Fruit fly (Drosophila melanogaster): ENCODE measurements around the gene Ir94b.
A peak's percentile ranks its signal among the peaks of the same experiment; 100 is the strongest.

The Ir94b gene

DNA sequence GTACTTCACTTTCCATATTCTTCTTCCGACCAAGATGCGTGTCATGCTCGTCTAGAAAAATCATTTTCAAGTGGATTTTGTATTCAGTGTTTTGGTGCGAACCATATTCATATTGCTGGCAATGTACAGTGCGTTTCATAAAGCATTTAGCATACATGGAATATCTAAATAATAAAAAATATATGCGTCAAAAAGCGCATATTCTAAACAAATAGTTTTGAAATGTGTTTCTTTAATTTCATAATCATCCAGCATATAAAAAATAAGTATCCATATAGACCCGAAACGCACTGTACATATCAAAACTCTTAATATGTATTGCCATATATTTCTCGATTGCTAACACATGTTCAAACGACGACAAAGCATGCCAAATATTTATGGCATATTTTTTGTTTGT is 4.2 kb upstream of the Ir94b start (continued):
- TF ChIP-seq Hsf (GFP tag; optimal IDR thresholded peaks at IDR 0.05), result peak; percentile 35
- peak; percentile 62 for TF ChIP-seq CG13296 (GFP tag; optimal IDR thresholded peaks at IDR 0.05)
- no peak for TF ChIP-seq CG32772 (GFP tag; IDR thresholded peaks at IDR 0.05)
- no peak for TF ChIP-seq vvl (GFP tag; IDR thresholded peaks at IDR 0.05)
- no peak for TF ChIP-seq CG17912 (GFP tag; optimal IDR thresholded peaks at IDR 0.05)
- TF ChIP-seq Elba2 (GFP tag; optimal IDR thresholded peaks at IDR 0.05), result no peak
- no peak for TF ChIP-seq cas (GFP tag; IDR thresholded peaks at IDR 0.05)
- TF ChIP-seq bbx (GFP tag; IDR thresholded peaks at IDR 0.05; ENCODE audit: partially characterized antibody), result no peak
- TF ChIP-seq bigmax (GFP tag; optimal IDR thresholded peaks at IDR 0.05), result no peak
- peak; percentile 67 for TF ChIP-seq CG13424 (tag; optimal IDR thresholded peaks at IDR 0.05)
- TF ChIP-seq HLH3B (GFP tag; IDR thresholded peaks at IDR 0.05), result peak; percentile 66
- TF ChIP-seq jumu (GFP tag; optimal IDR thresholded peaks at IDR 0.05), result no peak
- TF ChIP-seq hkb (optimal IDR thresholded peaks at IDR 0.05), result no peak
- peak; percentile 44; the same call in 1 of the 2 replicates for TF ChIP-seq hkb (GFP tag; IDR thresholded peaks at IDR 0.05)
- TF ChIP-seq danr (GFP tag; IDR thresholded peaks at IDR 0.05), result 0 out of 2 replicates have a peak, but pooled peaks have one; percentile 1
- TF ChIP-seq MTF-1 (GFP tag; optimal IDR thresholded peaks at IDR 0.05; ENCODE audit: borderline replicate concordance), result no peak
- peak; percentile 25 for TF ChIP-seq CG12104 (GFP tag; optimal IDR thresholded peaks at IDR 0.05)
- no peak for TF ChIP-seq Poxn (GFP tag; IDR thresholded peaks at IDR 0.05)
- peak; percentile 67 for TF ChIP-seq CG11247 (GFP tag; IDR thresholded peaks at IDR 0.05)
- TF ChIP-seq Taf1 (GFP tag; IDR thresholded peaks at IDR 0.05), result peak; percentile 62
- TF ChIP-seq HmgZ (tag; optimal IDR thresholded peaks at IDR 0.05), result peak; percentile 20
- peak; percentile 86 for TF ChIP-seq Meics (GFP tag; optimal IDR thresholded peaks at IDR 0.05)
- TF ChIP-seq CG31224 (GFP tag; IDR thresholded peaks at IDR 0.05), result peak; percentile 63; the same call in 1 of the 2 replicates
- TF ChIP-seq CG18619 (GFP tag; optimal IDR thresholded peaks at IDR 0.05), result peak; percentile 29
- no peak for TF ChIP-seq TFAM (GFP tag; optimal IDR thresholded peaks at IDR 0.05)
- no peak for TF ChIP-seq lov (optimal IDR thresholded peaks at IDR 0.05)
- no peak for TF ChIP-seq lov (GFP tag; IDR thresholded peaks at IDR 0.05)
- peak; percentile 32 for TF ChIP-seq bcd (GFP tag; optimal IDR thresholded peaks at IDR 0.05)
- TF ChIP-seq CG42726 (GFP tag; IDR thresholded peaks at IDR 0.05; ENCODE audit: partially characterized antibody), result no peak
- TF ChIP-seq Hmx (GFP tag; optimal IDR thresholded peaks at IDR 0.05), result peak; percentile 18
- peak; percentile 26 for TF ChIP-seq zfh2 (GFP tag; optimal IDR thresholded peaks at IDR 0.05)
- no peak for TF ChIP-seq repo (GFP tag; optimal IDR thresholded peaks at IDR 0.05)
- no peak for TF ChIP-seq CG13775 (GFP tag; optimal IDR thresholded peaks at IDR 0.05)
- no peak for TF ChIP-seq kni (GFP tag; optimal IDR thresholded peaks at IDR 0.05)
- peak; percentile 29 for TF ChIP-seq nau (GFP tag; optimal IDR thresholded peaks at IDR 0.05)
- TF ChIP-seq CG7928 (GFP tag; optimal IDR thresholded peaks at IDR 0.05), result no peak
- TF ChIP-seq CG14014 (GFP tag; IDR thresholded peaks at IDR 0.05), result peak; percentile 73
- TF ChIP-seq so (GFP tag; IDR thresholded peaks at IDR 0.05), result 0 out of 3 replicates have a peak, but pooled peaks have one; percentile 34
- peak; percentile 33 for TF ChIP-seq CG10267 (tag; optimal IDR thresholded peaks at IDR 0.05)
- no peak for TF ChIP-seq CG9876 (GFP tag; optimal IDR thresholded peaks at IDR 0.05)
- TF ChIP-seq Asciz (GFP tag; optimal IDR thresholded peaks at IDR 0.05), result peak; percentile 30
- TF ChIP-seq CG30431 (GFP tag; optimal IDR thresholded peaks at IDR 0.05), result no peak
- 0 out of 2 replicates have a peak, but pooled peaks have one; percentile 27 for TF ChIP-seq Rx (GFP tag; IDR thresholded peaks at IDR 0.05)
- TF ChIP-seq CG10654 (GFP tag; optimal IDR thresholded peaks at IDR 0.05), result no peak
- TF ChIP-seq ci (GFP tag; IDR thresholded peaks at IDR 0.05), result no peak; the same call in 2 of the 3 replicates
- TF ChIP-seq CG12155 (GFP tag; optimal IDR thresholded peaks at IDR 0.05), result peak; percentile 25
- TF ChIP-seq CG9932 (GFP tag; IDR thresholded peaks at IDR 0.05), result peak; percentile 88
- TF ChIP-seq z (GFP tag; IDR thresholded peaks at IDR 0.05), result no peak
- peak; percentile 77 for TF ChIP-seq gem (tag; optimal IDR thresholded peaks at IDR 0.05)
- TF ChIP-seq onecut (GFP tag; IDR thresholded peaks at IDR 0.05), result 0 out of 2 replicates have a peak, but pooled peaks have one; percentile 14
- TF ChIP-seq MBD-R2 (GFP tag; IDR thresholded peaks at IDR 0.05), result peak; percentile 60; the same call in 1 of the 2 replicates
- no peak for TF ChIP-seq cg (GFP tag; optimal IDR thresholded peaks at IDR 0.05)

Data from whole organism, embryonic.